Fruit fly (Drosophila melanogaster): ENCODE measurements around the gene CG5199.
A peak's percentile ranks its signal among the peaks of the same experiment; 100 is the strongest.

Gene CG5199

dm6 chr3L:20493417-20494261, 41.0 kb upstream of the CG5199 start (continued):
- TF ChIP-seq CG13624 (GFP tag; optimal IDR thresholded peaks at IDR 0.05) (peak; percentile 51), HLH54F (GFP tag; optimal IDR thresholded peaks at IDR 0.05) (peak; percentile 38), sd (tag; optimal IDR thresholded peaks at IDR 0.05) (peak; percentile 19), pb (GFP tag; optimal IDR thresholded peaks at IDR 0.05) (no peak), Hmx (GFP tag; optimal IDR thresholded peaks at IDR 0.05) (peak; percentile 57), dati (GFP tag; IDR thresholded peaks at IDR 0.05) (no peak), Hey (tag; optimal IDR thresholded peaks at IDR 0.05) (no peak), croc (GFP tag; conservative IDR thresholded peaks at IDR 0.05) (no peak), CTCF (GFP tag; optimal IDR thresholded peaks at IDR 0.05) (peak; percentile 40), CG18764 (GFP tag; optimal IDR thresholded peaks at IDR 0.05) (peak; percentile 2), CG32532 (GFP tag; IDR thresholded peaks at IDR 0.05) (peak; percentile 85), jigr1 (GFP tag; IDR thresholded peaks at IDR 0.05) (peak; percentile 53; the same call in 2 of the 3 replicates), Hsf (GFP tag; optimal IDR thresholded peaks at IDR 0.05) (peak; percentile 62), CG14014 (GFP tag; IDR thresholded peaks at IDR 0.05) (peak; percentile 76), CG3163 (GFP tag; optimal IDR thresholded peaks at IDR 0.05) (peak; percentile 50), run (tag; optimal IDR thresholded peaks at IDR 0.05) (peak; percentile 57), D (optimal IDR thresholded peaks at IDR 0.05) (no peak), D (GFP tag; optimal IDR thresholded peaks at IDR 0.05) (no peak), CG4282 (GFP tag; optimal IDR thresholded peaks at IDR 0.05) (no peak), eve (GFP tag; optimal IDR thresholded peaks at IDR 0.05) (peak in 1 of 2 experiments; percentile 47), E2f1 (GFP tag; IDR thresholded peaks at IDR 0.05) (peak; percentile 80; the same call in 1 of the 2 replicates), HmgZ (tag; optimal IDR thresholded peaks at IDR 0.05) (peak; percentile 55), ssp (GFP tag; IDR thresholded peaks at IDR 0.05) (no peak; the same call in none of the 2 replicates), CG2889 (GFP tag; IDR thresholded peaks at IDR 0.05) (no peak), ranshi (GFP tag; IDR thresholded peaks at IDR 0.05) (peak; percentile 48; the same call in 1 of the 2 replicates), CG12744 (GFP tag; optimal IDR thresholded peaks at IDR 0.05) (no peak), zfh1 (GFP tag; IDR thresholded peaks at IDR 0.05) (peak; percentile 68; the same call in 2 of the 3 replicates), Med (GFP tag) (peak; percentile 86), H2.0 (GFP tag; IDR thresholded peaks at IDR 0.05) (peak; percentile 71), Fer3 (tag; optimal IDR thresholded peaks at IDR 0.05) (peak; percentile 78), Nf-YA (GFP tag; IDR thresholded peaks at IDR 0.05) (peak; percentile 71), Kr (GFP tag; optimal IDR thresholded peaks at IDR 0.05) (no peak), dpn (GFP tag; optimal IDR thresholded peaks at IDR 0.05) (peak; percentile 2 to 58), CG12299 (tag; optimal IDR thresholded peaks at IDR 0.05) (no peak), CG16863 (GFP tag; optimal IDR thresholded peaks at IDR 0.05) (no peak), NC2α (GFP tag; optimal IDR thresholded peaks at IDR 0.05) (no peak), ac (GFP tag; optimal IDR thresholded peaks at IDR 0.05) (no peak), CG1233 (GFP tag; optimal IDR thresholded peaks at IDR 0.05) (peak; percentile 37), ase (GFP tag; IDR thresholded peaks at IDR 0.05) (peak; percentile 69; the same call in 2 of the 3 replicates), CrebB (tag; optimal IDR thresholded peaks at IDR 0.05) (peak; percentile 28), CG8478 (optimal IDR thresholded peaks at IDR 0.05) (no peak), Antp (GFP tag; optimal IDR thresholded peaks at IDR 0.05) (no peak), CG33557 (GFP tag; optimal IDR thresholded peaks at IDR 0.05) (peak; percentile 30), z (GFP tag; IDR thresholded peaks at IDR 0.05) (no peak), bab2 (GFP tag; optimal IDR thresholded peaks at IDR 0.05) (peak; percentile 55), pum (GFP tag; optimal IDR thresholded peaks at IDR 0.05) (no peak), CG6689 (GFP tag; IDR thresholded peaks at IDR 0.05) (peak; percentile 81), CG18619 (GFP tag; optimal IDR thresholded peaks at IDR 0.05) (peak; percentile 54), org-1 (GFP tag; optimal IDR thresholded peaks at IDR 0.05) (peak; percentile 58), scrt (GFP tag; optimal IDR thresholded peaks at IDR 0.05) (peak; percentile 64), E2f2 (GFP tag; IDR thresholded peaks at IDR 0.05) (peak; percentile 56; the same call in 1 of the 2 replicates), sug (tag; optimal IDR thresholded peaks at IDR 0.05) (peak; percentile 49)
